Worm (Caenorhabditis elegans) whole organism, L4 larva: ENCODE results near the gene F26F4.2.

Source experiments
- F26F4.8 ChIP-seq: fragments of 200-800 bp; sonication (Bioruptor generic); conservative IDR thresholded peaks from 2 replicates; pipeline ENCODE4 v1.3.6; 2022; ENCODE audit warnings: missing genetic modification characterization, missing compliant biosample characterization
- ama-1 ChIP-seq: fragments of 150-350 bp; optimal IDR thresholded peaks from 2 replicates; lab custom pipeline; 2014; ENCODE audit warnings: inconsistent platforms, mixed read lengths
- nhr-10 ChIP-seq: fragments of 150-350 bp; optimal IDR thresholded peaks from 2 replicates; lab custom pipeline; 2014; ENCODE audit warnings: missing biosample characterization, missing genetic modification characterization
- nhr-28 ChIP-seq: fragments of 150-350 bp; optimal IDR thresholded peaks from 2 replicates; lab custom pipeline; 2014; ENCODE audit warnings: missing biosample characterization, missing genetic modification characterization
- pqm-1 ChIP-seq: sonication (generic microtip); optimal IDR thresholded peaks from 2 replicates; lab custom pipeline; 2017; ENCODE audit warnings: missing biosample characterization, missing genetic modification characterization
- snpc-4 ChIP-seq: fragments of 150-350 bp; optimal IDR thresholded peaks from 2 replicates; lab custom pipeline; 2014; ENCODE audit warnings: missing biosample characterization, missing genetic modification characterization
- unc-62 ChIP-seq, 3 experiments: fragments of 150-350 bp in 1 of 3; sonication (generic microtip); optimal IDR thresholded peaks in 2 of 3; peaks in 1 of 3; 1 replicate in 1 of 3; 2 replicates in 2 of 3; lab custom pipeline; 2014 to 2017; ENCODE audit warnings: missing biosample characterization in 3 of 3, missing genetic modification characterization in 3 of 3, missing genetic modification reagents in 3 of 3, missing genotype in 1 of 3

DNA sequence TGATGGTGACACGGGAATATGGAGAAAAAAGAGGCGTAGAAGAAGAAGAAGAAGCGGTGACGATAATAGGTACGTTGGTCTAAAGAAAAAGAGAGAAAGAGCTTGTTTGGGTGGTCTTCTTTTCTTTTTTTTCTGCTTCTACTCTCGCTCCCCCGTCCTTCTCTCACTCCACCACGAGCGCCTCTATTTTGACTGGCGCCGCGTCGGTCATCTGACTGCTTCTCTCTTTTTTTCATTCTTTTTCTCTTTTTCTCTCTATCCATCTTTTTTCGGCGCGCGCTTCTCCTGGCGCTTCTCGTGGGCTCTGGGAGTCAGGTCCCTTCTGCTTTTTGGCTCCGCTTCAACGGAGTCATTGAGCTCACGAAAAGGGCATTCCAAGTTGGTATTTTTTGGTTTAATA lies 39.3 kb downstream of the F26F4.2 start:
- TF ChIP-seq ama-1 (lab: Kevin White, UChicago) (no peak), nhr-10 (tag; lab: Kevin White, UChicago) (no peak), snpc-4 (tag; lab: Kevin White, UChicago) (no peak), F26F4.8 (GFP tag; lab: Robert Waterston, UW) (no peak), unc-62 (GFP tag; optimal IDR thresholded peaks at IDR 0.05 in 1 of 2; lab: Kevin White, UChicago) (peak in 1 of 2 experiments; percentile 83), unc-62 (tag; optimal IDR thresholded peaks at IDR 0.05; lab: Kevin White, UChicago) (no peak), pqm-1 (tag; lab: Kevin White, UChicago) (no peak), nhr-28 (no peak)
